Fruit fly (Drosophila melanogaster): Measurements from ENCODE around the gene SkpD.

dm6 chrX:19765490-19766212, 46.9 kb upstream of the SkpD start:
- no peak for TF ChIP-seq Myc (optimal IDR thresholded peaks at IDR 0.05)
- no peak for TF ChIP-seq insv (optimal IDR thresholded peaks at IDR 0.05)
- no peak for TF ChIP-seq h (optimal IDR thresholded peaks at IDR 0.05)
- no peak for TF ChIP-seq Sin3A (optimal IDR thresholded peaks at IDR 0.05)
